Worm (Caenorhabditis elegans) whole organism, L4 larva: ENCODE measurements around the gene Y57G11C.23.
A peak's percentile ranks its signal among the peaks of the same experiment; 100 is the strongest.
"Not testable (repeated sequence)": the region's sequence is repeated elsewhere in the genome, so short reads cannot be mapped to it uniquely, and the experiment has no call there.

ENCODE experiments used
- F37D6.2 ChIP-seq: sonication (generic microtip); optimal IDR thresholded peaks from 2 replicates; lab custom pipeline; 2016; ENCODE audit warnings: mild to moderate bottlenecking, missing genetic modification characterization, missing compliant biosample characterization
- F49E8.2 ChIP-seq: sonication (generic microtip); optimal IDR thresholded peaks from 2 replicates; lab custom pipeline; 2016; ENCODE audit warnings: missing compliant biosample characterization, mild to moderate bottlenecking, missing genetic modification characterization, borderline replicate concordance
- R02D3.7 ChIP-seq: fragments of 150-350 bp; sonication (generic microtip); optimal IDR thresholded peaks from 3 replicates; lab custom pipeline; 2014; ENCODE audit warnings: missing biosample characterization, missing genetic modification characterization
- T20F7.1 ChIP-seq: fragments of 200-800 bp; sonication (Bioruptor generic); optimal IDR thresholded peaks from 2 replicates; lab custom pipeline; 2018; ENCODE audit warnings: mild to moderate bottlenecking, missing genetic modification characterization, missing compliant biosample characterization
- Y48G9A.11 ChIP-seq: fragments of 200-800 bp; sonication (Bioruptor generic); IDR thresholded peaks from 2 replicates; pipeline ENCODE4 v1.3.6; 2022; ENCODE audit warnings: missing genetic modification reagents, missing genetic modification characterization, missing compliant biosample characterization
- Y75B8A.6 ChIP-seq: fragments of 200-800 bp; sonication (Bioruptor generic); IDR thresholded peaks from 2 replicates; pipeline ENCODE4 v1.3.6; 2022; ENCODE audit warnings: missing genetic modification reagents, missing genetic modification characterization, missing compliant biosample characterization
- ZK337.2 ChIP-seq: fragments of 200-800 bp; sonication (Bioruptor generic); IDR thresholded peaks from 2 replicates; pipeline ENCODE4 v1.3.6; 2022; ENCODE audit warnings: missing genetic modification reagents, missing genetic modification characterization, missing compliant biosample characterization
- ZK546.5 ChIP-seq, 2 experiments: sonication (generic microtip); optimal IDR thresholded peaks; 2 replicates each; lab custom pipeline; 2017; ENCODE audit warnings: missing biosample characterization in 2 of 2, missing genetic modification characterization in 2 of 2
- aha-1 ChIP-seq: fragments of 150-350 bp; peaks from one replicate; lab custom pipeline; 2014; ENCODE audit warnings: missing biosample characterization, missing genetic modification characterization
- arid-1 ChIP-seq: fragments of 200-800 bp; sonication (Bioruptor generic); conservative IDR thresholded peaks from 2 replicates; pipeline ENCODE4 v1.3.6; 2022; ENCODE audit warnings: missing genetic modification reagents, missing genetic modification characterization, missing compliant biosample characterization
- ceh-20 ChIP-seq: fragments of 200-800 bp; sonication (Bioruptor generic); IDR thresholded peaks from 2 replicates; pipeline ENCODE4 v1.3.6; 2022; ENCODE audit warnings: missing genetic modification reagents, missing genetic modification characterization, missing compliant biosample characterization
- ceh-32 ChIP-seq: sonication (generic microtip); optimal IDR thresholded peaks from 2 replicates; lab custom pipeline; 2016; ENCODE audit warnings: mild to moderate bottlenecking, missing genetic modification characterization, missing compliant biosample characterization; ENCODE audit not compliant: poor library complexity
- ceh-62 ChIP-seq: sonication (generic microtip); optimal IDR thresholded peaks from 2 replicates; lab custom pipeline; 2017; ENCODE audit warnings: missing biosample characterization, missing genetic modification characterization
- ceh-82 ChIP-seq: sonication (generic microtip); optimal IDR thresholded peaks from 2 replicates; lab custom pipeline; 2017; ENCODE audit warnings: missing biosample characterization, missing genetic modification characterization
- ces-1 ChIP-seq: fragments of 150-350 bp; sonication (generic microtip); optimal IDR thresholded peaks from 4 replicates; lab custom pipeline; 2014; ENCODE audit warnings: missing biosample characterization, missing genetic modification reagents, missing genetic modification characterization
- dmd-8 ChIP-seq: fragments of 200-800 bp; sonication (Bioruptor generic); IDR thresholded peaks from 2 replicates; pipeline ENCODE4 v1.3.6; 2022; ENCODE audit warnings: missing genetic modification characterization, missing compliant biosample characterization
- dve-1 ChIP-seq: sonication (generic microtip); optimal IDR thresholded peaks from 2 replicates; lab custom pipeline; 2017; ENCODE audit warnings: antibody characterized with exemption, mild to moderate bottlenecking, missing genetic modification characterization, missing compliant biosample characterization; ENCODE audit not compliant: insufficient read depth
- egl-27 ChIP-seq: sonication (generic microtip); optimal IDR thresholded peaks from 3 replicates; lab custom pipeline; 2017; ENCODE audit warnings: missing biosample characterization, missing genetic modification reagents, missing genetic modification characterization
- fkh-10 ChIP-seq: fragments of 150-350 bp; optimal IDR thresholded peaks from 2 replicates; lab custom pipeline; 2014; ENCODE audit warnings: missing biosample characterization, missing genetic modification reagents, missing genetic modification characterization
- fos-1 ChIP-seq: fragments of 150-350 bp; optimal IDR thresholded peaks from 2 replicates; lab custom pipeline; 2014; ENCODE audit warnings: missing biosample characterization, missing genetic modification characterization
- gei-8 ChIP-seq: fragments of 200-800 bp; sonication (Bioruptor generic); optimal IDR thresholded peaks from 2 replicates; lab custom pipeline; 2018; ENCODE audit warnings: mild to moderate bottlenecking, missing genetic modification characterization, missing compliant biosample characterization
- hif-1 ChIP-seq, 2 experiments: sonication (generic microtip); optimal IDR thresholded peaks; 2 replicates each; lab custom pipeline; 2016 to 2017; ENCODE audit warnings: missing compliant biosample characterization in 2 of 2, missing genetic modification characterization in 2 of 2, missing genetic modification reagents in 2 of 2, missing genotype in 2 of 2, mild to moderate bottlenecking in 1 of 2
- hlh-11 ChIP-seq: fragments of 200-800 bp; sonication (Bioruptor generic); optimal IDR thresholded peaks from 2 replicates; lab custom pipeline; 2018; ENCODE audit warnings: mild to moderate bottlenecking, missing genetic modification characterization, missing compliant biosample characterization
- jun-1 ChIP-seq: fragments of 150-350 bp; optimal IDR thresholded peaks from 2 replicates; lab custom pipeline; 2014; ENCODE audit warnings: missing biosample characterization, missing genetic modification reagents, missing genetic modification characterization
- lim-7 ChIP-seq: fragments of 200-800 bp; sonication (Bioruptor generic); IDR thresholded peaks from 2 replicates; pipeline ENCODE4 v1.3.6; 2022; ENCODE audit warnings: missing genetic modification characterization, missing compliant biosample characterization
- lin-1 ChIP-seq: fragments of 200-800 bp; sonication (Bioruptor generic); IDR thresholded peaks from 2 replicates; pipeline ENCODE4 v1.3.6; 2022; ENCODE audit warnings: missing genetic modification reagents, missing genetic modification characterization, missing compliant biosample characterization
- lin-13 ChIP-seq: fragments of 150-350 bp; optimal IDR thresholded peaks from 2 replicates; lab custom pipeline; 2014; ENCODE audit warnings: missing biosample characterization, missing genetic modification reagents, missing genetic modification characterization
- lin-29 ChIP-seq: fragments of 200-800 bp; sonication (Bioruptor generic); IDR thresholded peaks from 2 replicates; pipeline ENCODE4 v1.3.6; 2022; ENCODE audit warnings: missing genetic modification reagents, missing genetic modification characterization, missing compliant biosample characterization
- lin-38 ChIP-seq: fragments of 200-800 bp; sonication (Bioruptor generic); IDR thresholded peaks from 2 replicates; pipeline ENCODE4 v1.3.6; 2022; ENCODE audit warnings: missing genetic modification reagents, missing genetic modification characterization, missing compliant biosample characterization
- lin-39 ChIP-seq: fragments of 150-350 bp; optimal IDR thresholded peaks from 2 replicates; lab custom pipeline; 2014; ENCODE audit warnings: missing biosample characterization, missing genetic modification reagents, missing genetic modification characterization
- mep-1 ChIP-seq: fragments of 150-350 bp; sonication (generic microtip); optimal IDR thresholded peaks from 3 replicates; lab custom pipeline; 2014; ENCODE audit warnings: missing biosample characterization, missing genetic modification characterization
- mes-2 ChIP-seq: sonication (generic microtip); optimal IDR thresholded peaks from 2 replicates; lab custom pipeline; 2016; ENCODE audit warnings: missing genotype, mild to moderate bottlenecking, missing genetic modification characterization, missing compliant biosample characterization; ENCODE audit not compliant: poor library complexity, severe bottlenecking
- mxl-2 ChIP-seq: fragments of 200-800 bp; sonication (Bioruptor generic); conservative IDR thresholded peaks from 2 replicates; pipeline ENCODE4 v1.3.6; 2022; ENCODE audit warnings: missing genetic modification reagents, missing genetic modification characterization, missing compliant biosample characterization
- nhr-237 ChIP-seq: sonication (generic microtip); optimal IDR thresholded peaks from 2 replicates; lab custom pipeline; 2017; ENCODE audit warnings: missing biosample characterization, missing genetic modification characterization
- nhr-6 ChIP-seq: fragments of 150-350 bp; optimal IDR thresholded peaks from 2 replicates; lab custom pipeline; 2014; ENCODE audit warnings: missing biosample characterization, missing genetic modification characterization
- pha-4 ChIP-seq, 2 experiments: fragments of 150-350 bp in 1 of 2; fragments of 200-800 bp in 1 of 2; sonication (Bioruptor generic) in 1 of 2; IDR thresholded peaks in 1 of 2; optimal IDR thresholded peaks in 1 of 2; 2 replicates each; pipeline versions ENCODE4 v1.3.6 to Lab custom; 2014 to 2022; ENCODE audit warnings: missing genetic modification characterization in 2 of 2, missing genetic modification reagents in 2 of 2, missing biosample characterization in 1 of 2, missing compliant biosample characterization in 1 of 2
- pqm-1 ChIP-seq: sonication (generic microtip); optimal IDR thresholded peaks from 2 replicates; lab custom pipeline; 2017; ENCODE audit warnings: missing biosample characterization, missing genetic modification characterization
- sdz-12 ChIP-seq: fragments of 200-800 bp; sonication (Bioruptor generic); optimal IDR thresholded peaks from 2 replicates; lab custom pipeline; 2018; ENCODE audit warnings: mild to moderate bottlenecking, missing genetic modification characterization, missing compliant biosample characterization
- skn-1 ChIP-seq: fragments of 150-350 bp; optimal IDR thresholded peaks from 2 replicates; lab custom pipeline; 2014; ENCODE audit warnings: missing biosample characterization, missing genetic modification characterization
- snpc-4 ChIP-seq: fragments of 150-350 bp; optimal IDR thresholded peaks from 2 replicates; lab custom pipeline; 2014; ENCODE audit warnings: missing biosample characterization, missing genetic modification characterization
- spr-3 ChIP-seq: fragments of 200-800 bp; sonication (Bioruptor generic); optimal IDR thresholded peaks from 2 replicates; lab custom pipeline; 2018; ENCODE audit warnings: mild to moderate bottlenecking, missing genetic modification characterization, missing compliant biosample characterization
- tag-97 ChIP-seq: fragments of 200-800 bp; sonication (Bioruptor generic); IDR thresholded peaks from 2 replicates; pipeline ENCODE4 v1.3.6; 2022; ENCODE audit warnings: missing genetic modification characterization, missing compliant biosample characterization
- unc-130 ChIP-seq: sonication (generic microtip); optimal IDR thresholded peaks from 2 replicates; lab custom pipeline; 2016; ENCODE audit warnings: missing genetic modification reagents, missing genetic modification characterization, missing compliant biosample characterization
- unc-62 ChIP-seq, 3 experiments: fragments of 150-350 bp in 1 of 3; sonication (generic microtip); optimal IDR thresholded peaks in 2 of 3; peaks in 1 of 3; 1 replicate in 1 of 3; 2 replicates in 2 of 3; lab custom pipeline; 2014 to 2017; ENCODE audit warnings: missing biosample characterization in 3 of 3, missing genetic modification characterization in 3 of 3, missing genetic modification reagents in 3 of 3, missing genotype in 1 of 3
- vab-7 ChIP-seq: fragments of 200-800 bp; sonication (Bioruptor generic); IDR thresholded peaks from 2 replicates; pipeline ENCODE4 v1.3.6; 2022; ENCODE audit warnings: missing genetic modification reagents, missing genetic modification characterization, missing compliant biosample characterization
- zfp-3 ChIP-seq: fragments of 200-800 bp; sonication (Bioruptor generic); conservative IDR thresholded peaks from 2 replicates; pipeline ENCODE4 v1.3.6; 2022; ENCODE audit warnings: missing genetic modification reagents, missing genetic modification characterization, missing compliant biosample characterization
- ztf-11 ChIP-seq: fragments of 150-350 bp; optimal IDR thresholded peaks from 2 replicates; lab custom pipeline; 2014; ENCODE audit warnings: missing biosample characterization, missing genetic modification characterization
- ztf-7 ChIP-seq: fragments of 150-350 bp; optimal IDR thresholded peaks from 2 replicates; lab custom pipeline; 2014; ENCODE audit warnings: missing biosample characterization, missing genetic modification characterization

The Y57G11C.23 gene

ce11 chrIV:14843062-14843461 is 18.5 kb downstream of the Y57G11C.23 start, which contains the start of gene Y57G11C.20:
TSS of gene Y57G11C.20 (plus strand) at chrIV:14843362.
- not testable (repeated sequence) for TF ChIP-seq Y75B8A.6 (GFP tag; lab: Robert Waterston, UW); mes-2 (tag; lab: Kevin White, UChicago); nhr-237 (tag; lab: Kevin White, UChicago)

ce11 chrIV:14838095-14838494 is 23.5 kb downstream of the Y57G11C.23 start:
- no peak; the same call in 1 of the 2 replicates for TF ChIP-seq vab-7 (GFP tag; lab: Robert Waterston, UW)
- no peak for TF ChIP-seq ZK546.5 (tag; optimal IDR thresholded peaks at IDR 0.05; lab: Kevin White, UChicago)
- TF ChIP-seq skn-1 (tag; lab: Kevin White, UChicago) = no peak
- no peak for TF ChIP-seq hlh-11
- TF ChIP-seq nhr-6 (tag; lab: Kevin White, UChicago) = no peak
- no peak for TF ChIP-seq ZK337.2 (GFP tag; lab: Robert Waterston, UW)
- TF ChIP-seq dve-1 (tag; lab: Kevin White, UChicago) = peak; percentile 87
- TF ChIP-seq ztf-11 (tag; lab: Kevin White, UChicago) = no peak
- no peak for TF ChIP-seq tag-97
- no peak for TF ChIP-seq jun-1 (tag; lab: Kevin White, UChicago)
- TF ChIP-seq lim-7 (GFP tag; lab: Robert Waterston, UW) = no peak
- no peak for TF ChIP-seq fos-1 (tag; lab: Kevin White, UChicago)
- TF ChIP-seq mxl-2 (GFP tag; lab: Robert Waterston, UW) = no peak
- no peak for TF ChIP-seq Y75B8A.6 (GFP tag; lab: Robert Waterston, UW)
- TF ChIP-seq ceh-32 (tag; lab: Kevin White, UChicago) = no peak
- no peak for TF ChIP-seq aha-1 (tag; lab: Kevin White, UChicago)
- peak; percentile 85 for TF ChIP-seq ceh-20 (GFP tag; lab: Robert Waterston, UW)
- TF ChIP-seq fkh-10 (GFP tag; lab: Kevin White, UChicago) = peak; percentile 18
- peak; percentile 82; the same call in 1 of the 2 replicates for TF ChIP-seq arid-1 (GFP tag; lab: Robert Waterston, UW)
- TF ChIP-seq ces-1 (GFP tag; lab: Kevin White, UChicago) = no peak
- no peak for TF ChIP-seq pqm-1 (tag; lab: Kevin White, UChicago)
- TF ChIP-seq ceh-62 (tag; lab: Kevin White, UChicago) = no peak
- peak; percentile 92 for TF ChIP-seq mep-1 (tag; lab: Kevin White, UChicago)
- TF ChIP-seq spr-3 = no peak
- no peak; the same call in 1 of the 2 replicates for TF ChIP-seq dmd-8 (GFP tag; lab: Robert Waterston, UW)
- TF ChIP-seq ztf-7 = peak; percentile 93
- no peak for TF ChIP-seq unc-62 (GFP tag; optimal IDR thresholded peaks at IDR 0.05 in 1 of 2; lab: Kevin White, UChicago)
- no peak for TF ChIP-seq unc-62 (tag; optimal IDR thresholded peaks at IDR 0.05; lab: Kevin White, UChicago)
- TF ChIP-seq R02D3.7 = no peak
- peak; percentile 68 for TF ChIP-seq lin-29 (GFP tag; lab: Robert Waterston, UW)
- TF ChIP-seq Y48G9A.11 (GFP tag; lab: Robert Waterston, UW) = no peak
- peak; percentile 20 for TF ChIP-seq nhr-237 (tag; lab: Kevin White, UChicago)
- no peak for TF ChIP-seq gei-8
- no peak for TF ChIP-seq lin-39 (tag; lab: Kevin White, UChicago)
- TF ChIP-seq lin-38 (GFP tag; lab: Robert Waterston, UW) = no peak; the same call in 1 of the 2 replicates
- TF ChIP-seq F49E8.2 (tag; lab: Kevin White, UChicago) = peak; percentile 79
- TF ChIP-seq snpc-4 (tag; lab: Kevin White, UChicago) = no peak
- peak; percentile 80 for TF ChIP-seq lin-13 (GFP tag; lab: Kevin White, UChicago)
- TF ChIP-seq sdz-12 (GFP tag; lab: Kevin White, UChicago) = no peak
- peak; percentile 78; the same call in 1 of the 2 replicates for TF ChIP-seq lin-1 (GFP tag; lab: Robert Waterston, UW)
- TF ChIP-seq unc-130 (GFP tag; lab: Kevin White, UChicago) = peak; percentile 20
- TF ChIP-seq pha-4 (GFP tag; IDR thresholded peaks at IDR 0.05; lab: Robert Waterston, UW) = no peak; the same call in none of the 2 replicates
- no peak for TF ChIP-seq pha-4 (tag; optimal IDR thresholded peaks at IDR 0.05; lab: Kevin White, UChicago)
- TF ChIP-seq hif-1 (tag; optimal IDR thresholded peaks at IDR 0.05; lab: Kevin White, UChicago) = peak; percentile 32 to 51
- TF ChIP-seq egl-27 (tag; lab: Kevin White, UChicago) = no peak
- TF ChIP-seq zfp-3 (GFP tag; lab: Robert Waterston, UW) = peak; percentile 76; the same call in 1 of the 2 replicates
- peak; percentile 62 for TF ChIP-seq F37D6.2
- peak; percentile 62 for TF ChIP-seq T20F7.1 (GFP tag; lab: Kevin White, UChicago)
- TF ChIP-seq ceh-82 (tag; lab: Kevin White, UChicago) = no peak
